Fruit fly (Drosophila melanogaster): ENCODE measurements around the gene CG33124.

- TF ChIP-seq Myc (optimal IDR thresholded peaks at IDR 0.05), result no peak
- no peak for TF ChIP-seq Sin3A (optimal IDR thresholded peaks at IDR 0.05)
Measured at dm6 chr2L:2181971-2182643, 26.8 kb downstream of the CG33124 start.
